Worm (Caenorhabditis elegans): ENCODE measurements around the gene srx-95.

Gene srx-95

DNA sequence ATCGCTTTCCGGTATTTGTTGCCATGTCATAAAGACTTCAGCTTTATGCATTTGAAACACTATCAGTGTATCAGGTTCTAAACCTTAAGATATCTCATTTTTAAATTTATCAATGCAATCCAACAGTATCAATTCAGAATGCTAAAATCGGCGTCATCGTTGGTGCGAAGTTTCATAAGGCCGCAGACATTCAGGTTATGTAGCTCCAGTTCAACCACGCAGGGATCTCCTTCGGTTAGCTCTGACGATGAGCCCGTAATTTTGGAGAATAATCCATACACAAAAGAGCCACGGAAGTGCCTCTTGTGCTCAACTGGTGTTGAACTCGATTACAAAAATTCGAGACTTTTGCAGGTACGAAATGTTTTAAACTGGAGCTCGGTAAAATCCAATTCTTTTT, 18.5 kb downstream of the srx-95 start, which contains the start of gene mrps-18.C:
mrps-18.C (plus strand) TSS at position 138 of the 400 bp plus-strand sequence.
- no peak for TF ChIP-seq fos-1 (tag; optimal IDR thresholded peaks at IDR 0.05)
- no peak for TF ChIP-seq sma-9 (GFP tag; optimal IDR thresholded peaks at IDR 0.05)
- no peak for TF ChIP-seq sma-9 (tag; optimal IDR thresholded peaks at IDR 0.05)
- TF ChIP-seq ceh-82 (tag; optimal IDR thresholded peaks at IDR 0.05): no peak
- no peak for TF ChIP-seq nhr-21 (tag; optimal IDR thresholded peaks at IDR 0.05)
- TF ChIP-seq mbf-1 (tag; optimal IDR thresholded peaks at IDR 0.05): no peak
- TF ChIP-seq elt-1 (tag; optimal IDR thresholded peaks at IDR 0.05): no peak
- TF ChIP-seq zag-1 (tag; optimal IDR thresholded peaks at IDR 0.05): no peak
- no peak for TF ChIP-seq snpc-4 (tag; optimal IDR thresholded peaks at IDR 0.05)
- no peak for TF ChIP-seq elt-3 (tag; optimal IDR thresholded peaks at IDR 0.05)
- TF ChIP-seq skn-1 (tag; optimal IDR thresholded peaks at IDR 0.05): no peak
- TF ChIP-seq aly-2 (tag; optimal IDR thresholded peaks at IDR 0.05): no peak

DNA sequence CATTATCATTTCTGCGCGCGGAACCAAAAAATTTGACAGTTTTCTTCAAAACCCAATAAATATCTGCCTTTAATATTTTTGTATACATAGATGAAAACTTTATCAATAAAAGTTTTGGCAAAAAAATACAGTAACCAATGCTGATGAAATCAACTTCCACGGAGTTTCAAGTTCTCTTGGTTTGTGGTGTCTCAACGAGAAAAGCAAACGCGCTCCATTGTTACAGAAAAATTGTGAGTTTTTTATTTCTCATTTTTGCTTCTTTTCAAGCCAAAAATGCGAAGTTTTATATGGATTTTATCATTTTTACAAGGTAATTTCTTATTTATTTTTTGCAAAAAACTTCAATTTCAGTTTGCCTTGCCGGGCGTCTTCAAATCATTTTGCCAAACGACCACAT, 19.9 kb downstream of the srx-95 start, which contains the start of gene T14B4.3:
T14B4.3 (plus strand) TSS at position 264 of the 400 bp plus-strand sequence.
- TF ChIP-seq nhr-12 (tag; optimal IDR thresholded peaks at IDR 0.05): no peak
- no peak for TF ChIP-seq zag-1 (tag; optimal IDR thresholded peaks at IDR 0.05)
- no peak for TF ChIP-seq nhr-237 (tag; optimal IDR thresholded peaks at IDR 0.05)
- no peak for TF ChIP-seq mdl-1 (tag; optimal IDR thresholded peaks at IDR 0.05)
- TF ChIP-seq snpc-4 (tag; optimal IDR thresholded peaks at IDR 0.05): peak; percentile 2
- TF ChIP-seq sma-3 (GFP tag; optimal IDR thresholded peaks at IDR 0.05): peak; percentile 72
- peak; percentile 51 for TF ChIP-seq sma-9 (GFP tag; optimal IDR thresholded peaks at IDR 0.05)
- no peak for TF ChIP-seq sma-9 (tag; optimal IDR thresholded peaks at IDR 0.05)
- peak; percentile 78 for TF ChIP-seq C34F6.9 (tag; optimal IDR thresholded peaks at IDR 0.05)
- TF ChIP-seq nhr-10 (tag; optimal IDR thresholded peaks at IDR 0.05): no peak
- no peak for TF ChIP-seq ztf-1 (GFP tag; conservative IDR thresholded peaks at IDR 0.05)
- no peak for TF ChIP-seq dmd-4 (tag; optimal IDR thresholded peaks at IDR 0.05)
- peak; percentile 65 for TF ChIP-seq nhr-129 (tag; optimal IDR thresholded peaks at IDR 0.05)
- TF ChIP-seq lin-11 (tag; optimal IDR thresholded peaks at IDR 0.05): no peak
- TF ChIP-seq blmp-1 (tag; optimal IDR thresholded peaks at IDR 0.05; ENCODE audit: insufficient read depth): no peak
- TF ChIP-seq unc-62 (GFP tag; optimal IDR thresholded peaks at IDR 0.05): no peak
- peak; percentile 87 for TF ChIP-seq unc-55 (GFP tag; optimal IDR thresholded peaks at IDR 0.05)
- no peak for TF ChIP-seq egl-27 (tag; optimal IDR thresholded peaks at IDR 0.05)
- no peak for TF ChIP-seq elt-3 (tag; optimal IDR thresholded peaks at IDR 0.05)
- no peak for TF ChIP-seq nhr-25 (tag; optimal IDR thresholded peaks at IDR 0.05)
- no peak for TF ChIP-seq Y55F3AM.14 (GFP tag; optimal IDR thresholded peaks at IDR 0.05)
- TF ChIP-seq ztf-4 (tag; optimal IDR thresholded peaks at IDR 0.05): no peak
- TF ChIP-seq alr-1 (tag; optimal IDR thresholded peaks at IDR 0.05): no peak
- no peak for TF ChIP-seq ZK546.5 (tag; optimal IDR thresholded peaks at IDR 0.05)
- TF ChIP-seq ceh-82 (tag; optimal IDR thresholded peaks at IDR 0.05): no peak
- no peak for TF ChIP-seq R02D3.7 (tag; optimal IDR thresholded peaks at IDR 0.05)
- TF ChIP-seq ceh-16 (tag; optimal IDR thresholded peaks at IDR 0.05): no peak
- TF ChIP-seq gmeb-1 (tag; optimal IDR thresholded peaks at IDR 0.05): peak; percentile 66
- TF ChIP-seq lin-39 (tag; optimal IDR thresholded peaks at IDR 0.05): no peak
- TF ChIP-seq skn-1 (tag; optimal IDR thresholded peaks at IDR 0.05): no peak
- no peak for TF ChIP-seq peb-1 (tag; optimal IDR thresholded peaks at IDR 0.05)
- TF ChIP-seq F13H6.1 (tag; optimal IDR thresholded peaks at IDR 0.05): peak; percentile 50
- peak; percentile 68 for TF ChIP-seq crh-2 (tag; optimal IDR thresholded peaks at IDR 0.05)
- no peak for TF ChIP-seq nhr-23 (tag; optimal IDR thresholded peaks at IDR 0.05)
- no peak for TF ChIP-seq nhr-6 (tag; optimal IDR thresholded peaks at IDR 0.05)
- no peak for TF ChIP-seq unc-39 (tag; optimal IDR thresholded peaks at IDR 0.05)
- no peak for TF ChIP-seq aly-2 (tag; optimal IDR thresholded peaks at IDR 0.05)
- no peak for TF ChIP-seq ztf-11 (tag; optimal IDR thresholded peaks at IDR 0.05)
- TF ChIP-seq mbf-1 (tag; optimal IDR thresholded peaks at IDR 0.05): no peak
- TF ChIP-seq nhr-77 (tag; optimal IDR thresholded peaks at IDR 0.05): no peak
- no peak for TF ChIP-seq nhr-11 (tag; optimal IDR thresholded peaks at IDR 0.05)
- TF ChIP-seq lin-13 (GFP tag; optimal IDR thresholded peaks at IDR 0.05): peak; percentile 47
- peak; percentile 25 to 87 for TF ChIP-seq lsy-2 (tag; optimal IDR thresholded peaks at IDR 0.05)
- TF ChIP-seq sem-4 (tag; optimal IDR thresholded peaks at IDR 0.05): no peak
- no peak for TF ChIP-seq mab-5 (tag; optimal IDR thresholded peaks at IDR 0.05)
- no peak for TF ChIP-seq ama-1 (optimal IDR thresholded peaks at IDR 0.05)
- peak; percentile 40 for TF ChIP-seq nhr-21 (tag; optimal IDR thresholded peaks at IDR 0.05)
- TF ChIP-seq fos-1 (tag; optimal IDR thresholded peaks at IDR 0.05): peak; percentile 29
- no peak for TF ChIP-seq elt-1 (tag; optimal IDR thresholded peaks at IDR 0.05)
